Fruit fly (Drosophila melanogaster) whole organism, prepupa: ENCODE data around the gene hid.

ENCODE experiments used
- CG16779 ChIP-seq: fragments of 200-800 bp; sonication (Bioruptor generic); optimal IDR thresholded peaks from 3 replicates; lab custom pipeline; 2017; ENCODE audit warnings: missing biosample characterization, mild to moderate bottlenecking, missing genetic modification characterization
- CG3919 ChIP-seq: fragments of 200-800 bp; sonication (Bioruptor generic); optimal IDR thresholded peaks from 3 replicates; lab custom pipeline; 2016; ENCODE audit warnings: missing biosample characterization, missing genetic modification characterization
- CG6163 ChIP-seq: fragments of 200-800 bp; sonication (Bioruptor generic); IDR thresholded peaks from 3 replicates; pipeline ENCODE4 v1.3.6; 2022; ENCODE audit warnings: missing biosample characterization, missing genetic modification characterization
- CG6808 ChIP-seq: fragments of 200-800 bp; sonication (Bioruptor generic); optimal IDR thresholded peaks from 3 replicates; lab custom pipeline; 2017; ENCODE audit warnings: missing biosample characterization, missing genetic modification characterization, mild to moderate bottlenecking, moderate library complexity, missing genetic modification reagents
- CG8119 ChIP-seq: fragments of 200-800 bp; sonication (Bioruptor generic); IDR thresholded peaks from 3 replicates; pipeline ENCODE4 v1.3.6; 2022; ENCODE audit warnings: missing biosample characterization, missing genetic modification characterization
- Eip78C ChIP-seq: fragments of 200-800 bp; sonication (Bioruptor generic); peaks from one replicate; lab custom pipeline; 2016; ENCODE audit warnings: missing biosample characterization, missing genetic modification characterization
- Gug ChIP-seq: fragments of 200-800 bp; sonication (Bioruptor generic); IDR thresholded peaks from 2 replicates; pipeline ENCODE4 v1.3.6; 2022; ENCODE audit warnings: missing biosample characterization, missing genetic modification characterization
- Smox ChIP-seq: fragments of 200-800 bp; sonication (Bioruptor generic); optimal IDR thresholded peaks from 3 replicates; lab custom pipeline; 2016; ENCODE audit warnings: missing biosample characterization, missing genetic modification characterization
- acj6 ChIP-seq: fragments of 200-800 bp; sonication (Bioruptor generic); optimal IDR thresholded peaks from 3 replicates; lab custom pipeline; 2016; ENCODE audit warnings: missing biosample characterization, missing genetic modification characterization
- esn ChIP-seq: fragments of 200-800 bp; sonication (Bioruptor generic); optimal IDR thresholded peaks from 2 replicates; lab custom pipeline; 2016; ENCODE audit warnings: missing biosample characterization, mild to moderate bottlenecking, missing genetic modification characterization, moderate library complexity
- fkh ChIP-seq: fragments of 200-800 bp; sonication (Bioruptor generic); optimal IDR thresholded peaks from 3 replicates; lab custom pipeline; 2017; ENCODE audit warnings: missing biosample characterization, mild to moderate bottlenecking, missing genetic modification characterization, moderate library complexity
- pdm3 ChIP-seq: fragments of 200-800 bp; sonication (Bioruptor generic); optimal IDR thresholded peaks from 3 replicates; lab custom pipeline; 2016; ENCODE audit warnings: missing biosample characterization, missing genetic modification characterization
- vri ChIP-seq: fragments of 200-800 bp; sonication (Bioruptor generic); optimal IDR thresholded peaks from 3 replicates; lab custom pipeline; 2016; ENCODE audit warnings: missing biosample characterization, mild to moderate bottlenecking, missing genetic modification characterization

DNA sequence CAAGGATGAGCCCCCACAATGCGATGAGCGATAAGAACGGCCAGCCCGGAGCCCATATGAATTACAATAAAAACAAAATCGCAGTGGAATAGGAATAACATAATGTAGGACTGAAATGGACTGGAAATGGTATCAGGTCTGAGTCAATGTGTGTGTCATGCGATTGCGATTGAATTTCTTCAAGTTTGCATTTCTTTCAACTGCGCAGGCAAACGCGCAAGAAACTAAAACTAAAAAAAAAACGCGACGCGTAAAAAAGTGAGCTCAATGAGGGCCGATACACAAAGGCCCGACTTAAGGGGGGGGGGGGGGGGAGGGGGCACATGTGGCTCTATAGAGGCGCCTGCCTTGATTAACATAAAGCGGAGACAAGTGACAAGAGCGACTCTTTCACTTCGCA is 14.3 kb downstream of the hid start:
- TF ChIP-seq Smox (GFP tag; lab: Kevin White, UChicago) (no peak), CG6163 (GFP tag; lab: Robert Waterston, UW) (no peak), fkh (GFP tag; lab: Kevin White, UChicago) (no peak), CG3919 (no peak), CG16779 (tag; lab: Kevin White, UChicago) (no peak), Gug (GFP tag; lab: Robert Waterston, UW) (no peak), pdm3 (no peak), CG6808 (GFP tag; lab: Kevin White, UChicago) (no peak), esn (GFP tag; lab: Kevin White, UChicago) (no peak), Eip78C (GFP tag; lab: Kevin White, UChicago) (no peak), CG8119 (GFP tag; lab: Robert Waterston, UW) (no peak), acj6 (GFP tag; lab: Kevin White, UChicago) (no peak), vri (GFP tag; lab: Kevin White, UChicago) (no peak)
